Worm (Caenorhabditis elegans): ENCODE data around the gene gst-32.

DNA sequence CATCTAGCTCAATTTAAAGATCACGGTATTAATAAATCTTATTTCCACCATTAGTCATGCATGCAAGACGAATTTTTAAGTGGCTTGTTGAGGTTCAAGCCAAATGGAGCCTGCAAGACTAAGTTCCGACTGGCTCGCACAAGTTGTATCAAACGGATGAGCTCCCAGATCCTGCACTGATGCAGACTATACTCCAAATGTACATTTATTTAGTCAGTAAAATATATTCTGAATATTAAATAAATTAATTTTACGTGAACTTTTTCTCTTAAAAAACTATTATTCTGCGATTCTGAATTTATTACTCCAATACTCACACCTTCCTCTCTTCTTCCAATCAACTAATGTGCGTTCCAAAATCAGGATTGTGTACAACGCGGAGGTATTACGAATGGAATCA is 2.8 kb downstream of the gst-32 start, which contains the start of gene Y53F4B.36:
- no peak for TF ChIP-seq aptf-3 (GFP tag; IDR thresholded peaks at IDR 0.05)
- TF ChIP-seq unc-62 (GFP tag; optimal IDR thresholded peaks at IDR 0.05), result no peak
- TF ChIP-seq attf-6 (GFP tag; IDR thresholded peaks at IDR 0.05), result no peak

Data from whole organism, young adult.